Worm (Caenorhabditis elegans) whole organism, young adult: ENCODE measurements around the gene K08H2.3.

Experiments
- gei-17 ChIP-seq: fragments of 200-800 bp; sonication (Bioruptor generic); optimal IDR thresholded peaks from 2 replicates; lab custom pipeline; 2018; ENCODE audit warnings: mild to moderate bottlenecking, missing genetic modification characterization, missing compliant biosample characterization
- unc-62 ChIP-seq: fragments of 150-350 bp; optimal IDR thresholded peaks from 2 replicates; lab custom pipeline; 2014; ENCODE audit warnings: missing biosample characterization, missing genetic modification reagents, missing genetic modification characterization

DNA sequence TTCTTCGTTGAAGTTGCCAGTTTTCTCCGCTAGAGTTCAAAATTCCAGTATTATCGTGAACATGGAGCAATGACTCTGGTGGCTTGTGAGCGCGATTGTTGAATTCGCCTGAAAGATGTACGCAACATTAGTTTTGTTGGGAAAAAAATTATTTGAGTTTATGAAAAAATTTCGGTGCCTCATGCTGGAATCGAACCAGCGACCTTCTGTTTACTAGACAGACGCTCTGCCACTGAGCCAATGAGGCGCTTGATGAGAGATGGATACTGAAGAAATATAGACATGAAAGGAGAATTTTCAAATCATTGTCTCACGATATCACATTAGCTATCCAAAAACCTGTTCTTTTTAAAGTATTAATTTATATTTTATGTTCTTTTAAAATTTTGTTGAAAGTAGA is 46.3 kb downstream of the K08H2.3 start:
- TF ChIP-seq gei-17 (GFP tag; lab: Kevin White, UChicago) = no peak
- no peak for TF ChIP-seq unc-62 (GFP tag; lab: Kevin White, UChicago)
